Worm (Caenorhabditis elegans) whole organism, L4/young adult: ENCODE results near the gene ceh-14.

Source experiments
- W03F9.2 ChIP-seq: fragments of 150-350 bp; optimal IDR thresholded peaks from 2 replicates; lab custom pipeline; 2014; ENCODE audit warnings: missing biosample characterization, missing genetic modification characterization
- dao-5 ChIP-seq: sonication (generic microtip); optimal IDR thresholded peaks from 2 replicates; lab custom pipeline; 2016; ENCODE audit warnings: missing genotype, missing genetic modification characterization, moderate library complexity, missing compliant biosample characterization

DNA sequence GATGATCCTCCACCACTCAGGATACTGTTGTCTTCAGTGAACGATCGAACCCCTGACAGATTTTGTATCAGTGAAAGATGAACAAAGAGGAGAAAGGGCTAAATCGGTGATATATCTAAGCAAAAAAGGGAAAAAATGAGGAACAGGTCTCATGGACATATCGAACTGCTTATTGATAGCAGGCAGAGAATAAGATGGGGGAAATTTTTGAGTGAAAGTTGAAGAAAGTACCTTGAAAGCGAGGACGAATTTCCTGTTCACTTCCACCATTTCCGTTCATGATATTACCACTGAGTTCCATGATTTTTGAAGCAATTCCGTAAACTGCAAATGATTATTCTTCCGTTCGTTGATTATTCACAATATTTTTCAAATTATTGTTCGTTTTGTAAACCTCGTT, 20.8 kb upstream of the ceh-14 start:
- TF ChIP-seq dao-5 (tag; lab: Kevin White, UChicago) (no peak), W03F9.2 (tag; lab: Kevin White, UChicago) (no peak)
